Fruit fly (Drosophila melanogaster): Measurements from ENCODE around the gene CG18530.

DNA sequence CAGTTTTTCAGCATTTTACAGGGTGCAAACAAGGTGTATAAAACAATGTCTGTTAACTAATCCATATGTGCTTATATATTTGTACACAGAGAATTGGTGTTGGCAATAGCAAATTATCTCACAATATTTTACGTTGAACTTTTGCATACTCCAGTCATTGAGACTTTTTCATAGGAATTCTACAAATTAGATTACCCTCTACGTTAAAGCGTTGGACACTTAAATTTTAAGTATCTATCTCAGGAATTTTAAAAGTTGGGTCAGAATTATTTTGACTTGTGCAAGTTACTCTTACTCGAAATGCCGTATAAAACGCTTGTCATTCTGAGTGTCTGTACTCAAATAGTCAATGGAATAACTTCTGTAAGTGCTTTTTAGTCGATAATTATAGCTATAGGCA lies at the start of gene CG18530:
- TF ChIP-seq Sox102F (GFP tag; optimal IDR thresholded peaks at IDR 0.05) (no peak), topi (GFP tag; optimal IDR thresholded peaks at IDR 0.05) (no peak), Met (GFP tag; optimal IDR thresholded peaks at IDR 0.05) (no peak)
